Fruit fly (Drosophila melanogaster): ENCODE measurements around the gene Fit1.
A peak's percentile ranks its signal among the peaks of the same experiment; 100 is the strongest.

The Fit1 gene

dm6 chr3L:4070221-4070995, 33.0 kb upstream of the Fit1 start (continued):
- TF ChIP-seq psq (GFP tag; optimal IDR thresholded peaks at IDR 0.05) (peak; percentile 41), CG33213 (GFP tag; optimal IDR thresholded peaks at IDR 0.05) (peak; percentile 72), z (GFP tag; IDR thresholded peaks at IDR 0.05) (no peak), CG30403 (GFP tag; optimal IDR thresholded peaks at IDR 0.05) (peak; percentile 89), dmrt11E (tag; optimal IDR thresholded peaks at IDR 0.05) (peak; percentile 39), CG12104 (GFP tag; optimal IDR thresholded peaks at IDR 0.05) (peak; percentile 46), zen (tag; optimal IDR thresholded peaks at IDR 0.05) (peak; percentile 45), Hr51 (GFP tag; optimal IDR thresholded peaks at IDR 0.05) (peak; percentile 84 to 90), Fer1 (GFP tag; optimal IDR thresholded peaks at IDR 0.05) (peak; percentile 83), inv (GFP tag; IDR thresholded peaks at IDR 0.05; ENCODE audit: partially characterized antibody) (no peak), CG12155 (GFP tag; optimal IDR thresholded peaks at IDR 0.05) (peak; percentile 80), hb (GFP tag; IDR thresholded peaks at IDR 0.05; ENCODE audit: partially characterized antibody) (no peak), ems (GFP tag; optimal IDR thresholded peaks at IDR 0.05) (peak; percentile 47), pros (GFP tag; optimal IDR thresholded peaks at IDR 0.05) (no peak), CrebB (tag; optimal IDR thresholded peaks at IDR 0.05) (peak; percentile 79), crol (GFP tag; IDR thresholded peaks at IDR 0.05) (peak; percentile 88), luna (GFP tag; optimal IDR thresholded peaks at IDR 0.05) (no peak), sim (GFP tag; IDR thresholded peaks at IDR 0.05) (peak; percentile 72; the same call in 1 of the 2 replicates), mam (GFP tag; optimal IDR thresholded peaks at IDR 0.05) (peak; percentile 85), Usf (GFP tag; optimal IDR thresholded peaks at IDR 0.05) (peak; percentile 80), NC2β (GFP tag; optimal IDR thresholded peaks at IDR 0.05) (peak; percentile 77), hbn (GFP tag; IDR thresholded peaks at IDR 0.05; ENCODE audit: partially characterized antibody) (no peak), stwl (tag; optimal IDR thresholded peaks at IDR 0.05) (no peak), B-H2 (GFP tag; optimal IDR thresholded peaks at IDR 0.05) (peak; percentile 26), CG10979 (tag; optimal IDR thresholded peaks at IDR 0.05) (peak; percentile 70), grau (tag; optimal IDR thresholded peaks at IDR 0.05) (peak; percentile 85), usp (GFP tag; optimal IDR thresholded peaks at IDR 0.05) (no peak), HHEX (GFP tag; optimal IDR thresholded peaks at IDR 0.05) (peak; percentile 85), pzg (GFP tag; optimal IDR thresholded peaks at IDR 0.05) (peak; percentile 5), ash1 (GFP tag; optimal IDR thresholded peaks at IDR 0.05) (no peak), CG10267 (tag; optimal IDR thresholded peaks at IDR 0.05) (peak; percentile 45), CG34422 (GFP tag; IDR thresholded peaks at IDR 0.05) (peak; percentile 88), sc (optimal IDR thresholded peaks at IDR 0.05) (no peak), sc (GFP tag; optimal IDR thresholded peaks at IDR 0.05) (peak; percentile 69), zfh1 (GFP tag; IDR thresholded peaks at IDR 0.05) (peak; percentile 89), CG7963 (GFP tag; IDR thresholded peaks at IDR 0.05; ENCODE audit: partially characterized antibody) (no peak), CG2875 (GFP tag; optimal IDR thresholded peaks at IDR 0.05) (peak; percentile 54), Eip74EF (GFP tag; optimal IDR thresholded peaks at IDR 0.05) (no peak), CG18476 (GFP tag; optimal IDR thresholded peaks at IDR 0.05) (peak; percentile 62), cg (GFP tag; optimal IDR thresholded peaks at IDR 0.05) (no peak), chinmo (GFP tag; IDR thresholded peaks at IDR 0.05; ENCODE audit: partially characterized antibody) (no peak), klu (GFP tag; IDR thresholded peaks at IDR 0.05) (peak; percentile 79), HLHmδ (GFP tag; optimal IDR thresholded peaks at IDR 0.05) (no peak), sqz (GFP tag; optimal IDR thresholded peaks at IDR 0.05) (peak; percentile 9), gsb (GFP tag; IDR thresholded peaks at IDR 0.05) (peak; percentile 87), wek (GFP tag; optimal IDR thresholded peaks at IDR 0.05) (peak; percentile 22), danr (GFP tag; IDR thresholded peaks at IDR 0.05) (peak; percentile 89), Sry-δ (GFP tag; optimal IDR thresholded peaks at IDR 0.05) (peak; percentile 51)
